Worm (Caenorhabditis elegans) whole organism, L1 larva: ENCODE measurements around the gene C03B1.3.

Source experiments
- C16A3.4 ChIP-seq: fragments of 150-350 bp; optimal IDR thresholded peaks from 2 replicates; lab custom pipeline; 2014; ENCODE audit warnings: missing biosample characterization, missing genetic modification characterization
- aha-1 ChIP-seq: fragments of 150-350 bp; optimal IDR thresholded peaks from 2 replicates; lab custom pipeline; 2014; ENCODE audit warnings: missing biosample characterization, missing genetic modification characterization
- ceh-63 ChIP-seq: fragments of 200-800 bp; sonication (Bioruptor generic); optimal IDR thresholded peaks from 2 replicates; lab custom pipeline; 2018; ENCODE audit warnings: mild to moderate bottlenecking, missing genetic modification characterization, missing compliant biosample characterization
- efl-1 ChIP-seq, 4 experiments: fragments of 150-350 bp; optimal IDR thresholded peaks in 3 of 4; peaks in 1 of 4; 1 replicate in 1 of 4; 2 replicates in 3 of 4; lab custom pipeline; 2014; ENCODE audit warnings: missing biosample characterization in 2 of 4, missing genetic modification characterization in 2 of 4, missing genetic modification reagents in 2 of 4
- egl-13 ChIP-seq: sonication (generic microtip); optimal IDR thresholded peaks from 2 replicates; lab custom pipeline; 2016; ENCODE audit warnings: missing genotype, missing genetic modification reagents, missing genetic modification characterization, missing compliant biosample characterization
- jun-1 ChIP-seq: fragments of 150-350 bp; optimal IDR thresholded peaks from 2 replicates; lab custom pipeline; 2014; ENCODE audit warnings: missing biosample characterization, missing genetic modification reagents, missing genetic modification characterization
- lin-14 ChIP-seq: fragments of 200-800 bp; sonication (Bioruptor generic); optimal IDR thresholded peaks from 2 replicates; lab custom pipeline; 2018; ENCODE audit warnings: mild to moderate bottlenecking, missing genetic modification characterization, moderate library complexity, missing compliant biosample characterization
- lin-35 ChIP-seq, 2 experiments: fragments of 150-350 bp; optimal IDR thresholded peaks; 2 replicates each; lab custom pipeline; 2014; ENCODE audit warnings: missing biosample characterization in 2 of 2, missing genetic modification characterization in 2 of 2, missing genetic modification reagents in 2 of 2
- mab-9 ChIP-seq: fragments of 200-800 bp; sonication (Bioruptor generic); IDR thresholded peaks from 2 replicates; pipeline ENCODE4 v1.3.6; 2022; ENCODE audit warnings: missing genetic modification reagents, missing genetic modification characterization, missing compliant biosample characterization
- nhr-20 ChIP-seq: sonication (generic microtip); optimal IDR thresholded peaks from 2 replicates; lab custom pipeline; 2016; ENCODE audit warnings: mild to moderate bottlenecking, missing genetic modification characterization, missing compliant biosample characterization
- nhr-28 ChIP-seq: fragments of 150-350 bp; optimal IDR thresholded peaks from 2 replicates; lab custom pipeline; 2014; ENCODE audit warnings: missing biosample characterization, missing genetic modification characterization
- nhr-84 ChIP-seq: sonication (generic microtip); optimal IDR thresholded peaks from 2 replicates; lab custom pipeline; 2017; ENCODE audit warnings: missing biosample characterization, missing genetic modification characterization
- rnt-1 ChIP-seq: sonication (generic microtip); optimal IDR thresholded peaks from 2 replicates; lab custom pipeline; 2016; ENCODE audit warnings: mild to moderate bottlenecking, missing genetic modification characterization, moderate library complexity, missing compliant biosample characterization
- sox-4 ChIP-seq: sonication (generic microtip); optimal IDR thresholded peaks from 2 replicates; lab custom pipeline; 2016; ENCODE audit warnings: missing genetic modification characterization, missing compliant biosample characterization
- unc-62 ChIP-seq: fragments of 150-350 bp; optimal IDR thresholded peaks from 2 replicates; lab custom pipeline; 2014; ENCODE audit warnings: missing biosample characterization, missing genetic modification reagents, missing genetic modification characterization
- ztf-4 ChIP-seq: fragments of 150-350 bp; optimal IDR thresholded peaks from 2 replicates; lab custom pipeline; 2014; ENCODE audit warnings: missing biosample characterization, missing genetic modification characterization

Gene C03B1.3

ce11 chrX:6410177-6410765 lies 44.5 kb downstream of the C03B1.3 start, which contains the start of gene mup-2 (continued):
- TF ChIP-seq nhr-20 (tag; lab: Kevin White, UChicago) (peak; percentile 50), lin-35 (GFP tag; optimal IDR thresholded peaks at IDR 0.05; lab: Kevin White, UChicago) (no peak)

ce11 chrX:6412575-6412974 lies 46.8 kb downstream of the C03B1.3 start, which contains the start of gene T22E5.1:
TSS of gene T22E5.1 (plus strand) at chrX:6412875.
- no peak for TF ChIP-seq nhr-28 (tag; lab: Kevin White, UChicago)
- TF ChIP-seq egl-13, result no peak
- TF ChIP-seq aha-1 (tag; lab: Kevin White, UChicago), result no peak
- TF ChIP-seq sox-4 (tag; lab: Kevin White, UChicago), result no peak
- TF ChIP-seq unc-62 (GFP tag; lab: Kevin White, UChicago), result no peak
- TF ChIP-seq C16A3.4, result no peak
- TF ChIP-seq ceh-63 (GFP tag; lab: Kevin White, UChicago), result no peak
- no peak for TF ChIP-seq jun-1 (tag; lab: Kevin White, UChicago)
- TF ChIP-seq mab-9, result no peak
- TF ChIP-seq rnt-1 (tag; lab: Kevin White, UChicago), result no peak

ce11 chrX:6413583-6413982 lies 47.8 kb downstream of the C03B1.3 start:
- TF ChIP-seq ztf-4 (no peak), lin-14 (GFP tag; lab: Kevin White, UChicago) (peak; percentile 34), efl-1 (optimal IDR thresholded peaks at IDR 0.05; lab: Kevin White, UChicago) (no peak), efl-1 (GFP tag; optimal IDR thresholded peaks at IDR 0.05 in 1 of 2; lab: Kevin White, UChicago) (peak in 1 of 2 experiments; percentile 1), nhr-84 (tag; lab: Kevin White, UChicago) (no peak)
